Worm (Caenorhabditis elegans): ENCODE measurements around the gene rab-37.

Gene rab-37

ce11 chrX:4235752-4236151, at the start of gene rab-37:
TSS of gene rab-37 (minus strand) at chrX:4235852.
- TF ChIP-seq W03F9.2 (tag; optimal IDR thresholded peaks at IDR 0.05), result no peak
- TF ChIP-seq him-1 (tag; optimal IDR thresholded peaks at IDR 0.05), result no peak
- no peak for TF ChIP-seq dao-5 (tag; optimal IDR thresholded peaks at IDR 0.05)

- TF ChIP-seq him-1 (tag; optimal IDR thresholded peaks at IDR 0.05), result no peak
- TF ChIP-seq W03F9.2 (tag; optimal IDR thresholded peaks at IDR 0.05), result no peak
Measured at ce11 chrX:4284470-4284869, 48.8 kb upstream of the rab-37 start.

ce11 chrX:4283989-4284388, 48.3 kb upstream of the rab-37 start, which contains the start of gene ets-10:
TSS of gene ets-10 (plus strand) at chrX:4284189.
- TF ChIP-seq him-1 (tag; optimal IDR thresholded peaks at IDR 0.05) (no peak), dao-5 (tag; optimal IDR thresholded peaks at IDR 0.05) (no peak), W03F9.2 (tag; optimal IDR thresholded peaks at IDR 0.05) (no peak)

ce11 chrX:4282380-4282779, 46.7 kb upstream of the rab-37 start, which contains the start of gene C52B9.19:
TSS of gene C52B9.19 (plus strand) at chrX:4282555.
- TF ChIP-seq W03F9.2 (tag; optimal IDR thresholded peaks at IDR 0.05), result no peak
- TF ChIP-seq dao-5 (tag; optimal IDR thresholded peaks at IDR 0.05), result no peak
- TF ChIP-seq him-1 (tag; optimal IDR thresholded peaks at IDR 0.05), result no peak

ce11 chrX:4279294-4279782, 43.7 kb upstream of the rab-37 start, which contains the start of the genes twk-28 and ets-9:
TSS of gene twk-28 (minus strand) at chrX:4279344.
TSS of gene ets-9 (plus strand) at chrX:4279703.
- TF ChIP-seq him-1 (tag; optimal IDR thresholded peaks at IDR 0.05) (no peak), dao-5 (tag; optimal IDR thresholded peaks at IDR 0.05) (no peak), W03F9.2 (tag; optimal IDR thresholded peaks at IDR 0.05) (no peak)

- TF ChIP-seq him-1 (tag; optimal IDR thresholded peaks at IDR 0.05), result no peak
- no peak for TF ChIP-seq dao-5 (tag; optimal IDR thresholded peaks at IDR 0.05)
- no peak for TF ChIP-seq W03F9.2 (tag; optimal IDR thresholded peaks at IDR 0.05)
Measured at ce11 chrX:4274116-4274515, 38.5 kb upstream of the rab-37 start, which contains the start of gene mec-18. TSS of gene mec-18 (minus strand) at chrX:4274216.

- TF ChIP-seq dao-5 (tag; optimal IDR thresholded peaks at IDR 0.05) (no peak), him-1 (tag; optimal IDR thresholded peaks at IDR 0.05) (no peak), W03F9.2 (tag; optimal IDR thresholded peaks at IDR 0.05) (no peak)
Measured at ce11 chrX:4273614-4274013, 38.0 kb upstream of the rab-37 start, which contains the start of gene C52B9.10. TSS of gene C52B9.10 (plus strand) at chrX:4273914.

- TF ChIP-seq dao-5 (tag; optimal IDR thresholded peaks at IDR 0.05) (no peak), W03F9.2 (tag; optimal IDR thresholded peaks at IDR 0.05) (no peak), him-1 (tag; optimal IDR thresholded peaks at IDR 0.05) (no peak)
Measured at ce11 chrX:4268396-4268795, 32.7 kb upstream of the rab-37 start.

- TF ChIP-seq him-1 (tag; optimal IDR thresholded peaks at IDR 0.05), result no peak
- no peak for TF ChIP-seq W03F9.2 (tag; optimal IDR thresholded peaks at IDR 0.05)
- TF ChIP-seq dao-5 (tag; optimal IDR thresholded peaks at IDR 0.05), result no peak
Measured at ce11 chrX:4266178-4266931, 30.7 kb upstream of the rab-37 start.

ce11 chrX:4265283-4265907, 29.7 kb upstream of the rab-37 start, which contains the start of gene coel-1:
TSS of gene coel-1 (plus strand) at chrX:4265663.
- no peak for TF ChIP-seq him-1 (tag; optimal IDR thresholded peaks at IDR 0.05)

- TF ChIP-seq W03F9.2 (tag; optimal IDR thresholded peaks at IDR 0.05), result no peak
- no peak for TF ChIP-seq him-1 (tag; optimal IDR thresholded peaks at IDR 0.05)
- TF ChIP-seq dao-5 (tag; optimal IDR thresholded peaks at IDR 0.05), result no peak
Measured at ce11 chrX:4263820-4264219, 28.2 kb upstream of the rab-37 start.

ce11 chrX:4260297-4260696, 24.6 kb upstream of the rab-37 start, which contains the start of gene C52B9.4:
TSS of gene C52B9.4 (plus strand) at chrX:4260652.
- TF ChIP-seq W03F9.2 (tag; optimal IDR thresholded peaks at IDR 0.05), result peak; percentile 5
- TF ChIP-seq him-1 (tag; optimal IDR thresholded peaks at IDR 0.05), result no peak

ce11 chrX:4256761-4257160, 21.1 kb upstream of the rab-37 start, which contains the start of gene srv-6:
TSS of gene srv-6 (plus strand) at chrX:4257061.
- TF ChIP-seq W03F9.2 (tag; optimal IDR thresholded peaks at IDR 0.05) (no peak), dao-5 (tag; optimal IDR thresholded peaks at IDR 0.05) (no peak), him-1 (tag; optimal IDR thresholded peaks at IDR 0.05) (no peak)

- TF ChIP-seq W03F9.2 (tag; optimal IDR thresholded peaks at IDR 0.05) (no peak), dao-5 (tag; optimal IDR thresholded peaks at IDR 0.05) (no peak), him-1 (tag; optimal IDR thresholded peaks at IDR 0.05) (no peak)
Measured at ce11 chrX:4255366-4255765, 19.7 kb upstream of the rab-37 start.
